Fruit fly (Drosophila melanogaster) whole organism, embryonic: ENCODE data around the gene MCTS1.

Source experiments
- B-H1 ChIP-seq: fragments of 200-800 bp; sonication (Bioruptor generic); IDR thresholded peaks from 3 replicates; pipeline ENCODE4 v1.3.6; 2022; ENCODE audit warnings: missing biosample characterization, missing genetic modification characterization
- CG11560 ChIP-seq: fragments of 200-800 bp; sonication (Bioruptor generic); IDR thresholded peaks from 3 replicates; pipeline ENCODE4 v1.3.6; 2022; ENCODE audit warnings: missing biosample characterization, missing genetic modification characterization
- CG13287 ChIP-seq: fragments of 200-800 bp; sonication (Bioruptor generic); IDR thresholded peaks from 2 replicates; pipeline ENCODE4 v1.3.6; 2022; ENCODE audit warnings: missing biosample characterization, missing genetic modification characterization; ENCODE audit not compliant: partially characterized antibody
- CG17568 ChIP-seq: fragments of 200-800 bp; sonication (Bioruptor generic); optimal IDR thresholded peaks from 2 replicates; lab custom pipeline; 2018; ENCODE audit warnings: missing biosample characterization, mild to moderate bottlenecking, missing genetic modification characterization, moderate library complexity
- CG2202 ChIP-seq: fragments of 200-800 bp; sonication (Bioruptor generic); optimal IDR thresholded peaks from 2 replicates; lab custom pipeline; 2018; ENCODE audit warnings: missing biosample characterization, mild to moderate bottlenecking, missing genetic modification characterization
- CG8478 ChIP-seq: fragments of >200 bp; optimal IDR thresholded peaks from 2 replicates; lab custom pipeline; 2018
- CG9215 ChIP-seq: fragments of 200-800 bp; sonication (Bioruptor generic); IDR thresholded peaks from 2 replicates; pipeline ENCODE4 v1.3.6; 2022; ENCODE audit warnings: missing biosample characterization, missing genetic modification characterization
- Camta ChIP-seq: fragments of 200-800 bp; sonication (Bioruptor generic); optimal IDR thresholded peaks from 2 replicates; lab custom pipeline; 2016; ENCODE audit warnings: missing biosample characterization, missing genetic modification characterization
- bowl ChIP-seq: fragments of 200-800 bp; sonication (Bioruptor generic); IDR thresholded peaks from 2 replicates; pipeline ENCODE4 v1.3.6; 2022; ENCODE audit warnings: missing biosample characterization, missing genetic modification characterization
- grn ChIP-seq: fragments of 200-800 bp; sonication (Bioruptor generic); optimal IDR thresholded peaks from 3 replicates; lab custom pipeline; 2017; ENCODE audit warnings: missing biosample characterization, missing genetic modification characterization
- kay ChIP-seq: fragments of 200-800 bp; sonication (Bioruptor generic); optimal IDR thresholded peaks from 2 replicates; lab custom pipeline; 2016; ENCODE audit warnings: missing biosample characterization, missing genetic modification characterization
- psq ChIP-seq: fragments of 200-800 bp; sonication (Bioruptor generic); optimal IDR thresholded peaks from 2 replicates; lab custom pipeline; 2017; ENCODE audit warnings: missing biosample characterization, missing genetic modification characterization
- sens ChIP-seq: fragments of 200-800 bp; sonication (Bioruptor generic); peaks from one replicate; lab custom pipeline; 2016; ENCODE audit warnings: missing biosample characterization, missing genetic modification characterization
- twi ChIP-seq: fragments of 200-800 bp; optimal IDR thresholded peaks from 2 replicates; lab custom pipeline; 2019; ENCODE audit warnings: missing biosample characterization, mild to moderate bottlenecking, missing genetic modification characterization, moderate library complexity

DNA sequence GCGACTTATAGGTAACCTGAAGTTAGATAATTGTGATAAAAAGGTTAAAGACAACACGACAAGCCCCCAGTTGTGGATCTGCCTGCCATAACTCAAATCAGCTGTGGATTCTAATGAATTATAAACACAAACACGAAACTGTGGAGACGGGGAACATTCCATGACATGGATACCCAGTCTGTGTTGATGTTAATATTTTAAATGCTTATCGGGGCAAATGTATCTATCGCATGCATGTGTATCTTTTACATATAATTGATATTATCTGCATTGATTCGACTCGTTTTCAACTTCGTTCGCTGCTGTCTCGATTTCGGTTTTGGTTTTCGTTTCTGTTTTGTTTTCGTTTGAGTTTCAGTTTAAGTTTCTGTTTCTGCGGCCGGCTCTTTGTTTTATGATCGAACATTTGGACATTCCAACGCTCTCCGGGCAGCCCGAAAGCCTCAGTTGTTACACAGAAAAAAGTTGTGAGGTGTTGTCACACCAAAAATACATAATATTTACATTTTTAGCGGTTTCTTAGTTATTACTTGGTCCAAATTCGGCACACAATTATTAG, 44.8 kb upstream of the MCTS1 start:
- TF ChIP-seq CG8478 (lab: Kevin White, UChicago) (no peak), twi (tag; lab: Kevin White, UChicago) (no peak), CG11560 (tag; lab: Robert Waterston, UW) (no peak), CG13287 (no peak), psq (GFP tag; lab: Kevin White, UChicago) (no peak), Camta (GFP tag; lab: Kevin White, UChicago) (no peak), grn (GFP tag; lab: Kevin White, UChicago) (peak; percentile 94), kay (GFP tag; lab: Kevin White, UChicago) (no peak), sens (GFP tag; lab: Kevin White, UChicago) (peak; percentile 32), B-H1 (GFP tag; lab: Robert Waterston, UW) (no peak), CG2202 (tag; lab: Kevin White, UChicago) (no peak), CG17568 (GFP tag; lab: Kevin White, UChicago) (no peak), bowl (GFP tag; lab: Robert Waterston, UW) (no peak), CG9215 (GFP tag; lab: Robert Waterston, UW) (no peak)
